Worm (Caenorhabditis elegans) whole organism, early embryonic: ENCODE data around the gene R07E5.15.
A peak's percentile ranks its signal among the peaks of the same experiment; 100 is the strongest.

ENCODE experiments used
- B0310.2 ChIP-seq: sonication (generic microtip); optimal IDR thresholded peaks from 2 replicates; lab custom pipeline; 2016; ENCODE audit warnings: mild to moderate bottlenecking, missing genetic modification characterization, missing compliant biosample characterization
- F13C5.2 ChIP-seq: sonication (generic microtip); optimal IDR thresholded peaks from 2 replicates; lab custom pipeline; 2017; ENCODE audit warnings: mild to moderate bottlenecking, missing genetic modification characterization, inconsistent platforms, missing compliant biosample characterization
- aly-1 ChIP-seq: sonication (generic microtip); optimal IDR thresholded peaks from 2 replicates; lab custom pipeline; 2016; ENCODE audit warnings: missing genetic modification characterization, missing compliant biosample characterization
- ama-1 ChIP-seq: fragments of 150-350 bp; optimal IDR thresholded peaks from 2 replicates; lab custom pipeline; 2014
- ceh-13 ChIP-seq: fragments of 200-800 bp; sonication (Bioruptor generic); optimal IDR thresholded peaks from 2 replicates; lab custom pipeline; 2018; ENCODE audit warnings: mild to moderate bottlenecking, missing genetic modification characterization, missing compliant biosample characterization
- ceh-36 ChIP-seq: sonication (generic microtip); optimal IDR thresholded peaks from 2 replicates; lab custom pipeline; 2016; ENCODE audit warnings: missing genetic modification characterization, inconsistent platforms, missing compliant biosample characterization
- ets-7 ChIP-seq: sonication (generic microtip); optimal IDR thresholded peaks from 2 replicates; lab custom pipeline; 2016; ENCODE audit warnings: missing genotype, missing genetic modification characterization, missing compliant biosample characterization
- flt-1 ChIP-seq: fragments of 200-800 bp; sonication (Bioruptor generic); IDR thresholded peaks from 2 replicates; pipeline ENCODE4 v1.3.6; 2022; ENCODE audit warnings: missing genetic modification characterization, missing compliant biosample characterization
- hmbx-1 ChIP-seq: sonication (generic microtip); optimal IDR thresholded peaks from 2 replicates; lab custom pipeline; 2016; ENCODE audit warnings: mild to moderate bottlenecking, missing genetic modification characterization, missing compliant biosample characterization
- hmg-4 ChIP-seq: fragments of 200-800 bp; sonication (Bioruptor generic); optimal IDR thresholded peaks from 2 replicates; lab custom pipeline; 2018; ENCODE audit warnings: mild to moderate bottlenecking, missing genetic modification characterization, missing compliant biosample characterization
- hnd-1 ChIP-seq: sonication (generic microtip); optimal IDR thresholded peaks from 2 replicates; lab custom pipeline; 2016; ENCODE audit warnings: missing genetic modification characterization, missing compliant biosample characterization
- pes-1 ChIP-seq: fragments of 200-800 bp; sonication (Bioruptor generic); IDR thresholded peaks from 2 replicates; pipeline ENCODE4 v1.3.6; 2022; ENCODE audit warnings: missing genetic modification reagents, missing genetic modification characterization, missing compliant biosample characterization
- scrt-1 ChIP-seq: fragments of 200-800 bp; sonication (Bioruptor generic); IDR thresholded peaks from 2 replicates; pipeline ENCODE4 v1.3.6; 2022; ENCODE audit warnings: missing genetic modification characterization, missing compliant biosample characterization
- sea-1 ChIP-seq: fragments of 200-800 bp; sonication (Bioruptor generic); conservative IDR thresholded peaks from 2 replicates; pipeline ENCODE4 v1.3.6; 2022; ENCODE audit warnings: missing genetic modification characterization, missing compliant biosample characterization
- tbx-11 ChIP-seq: fragments of 200-800 bp; sonication (Bioruptor generic); IDR thresholded peaks from 2 replicates; pipeline ENCODE4 v1.3.6; 2022; ENCODE audit warnings: missing genetic modification characterization, missing compliant biosample characterization
- tbx-37 ChIP-seq: fragments of 200-800 bp; sonication (Bioruptor generic); conservative IDR thresholded peaks from 2 replicates; pipeline ENCODE4 v1.3.6; 2022; ENCODE audit warnings: missing genetic modification reagents, missing genetic modification characterization, missing compliant biosample characterization
- tra-4 ChIP-seq: sonication (generic microtip); optimal IDR thresholded peaks from 2 replicates; lab custom pipeline; 2017; ENCODE audit warnings: missing genetic modification characterization, missing compliant biosample characterization

The R07E5.15 gene

ce11 chrIII:4426711-4427218 lies 25.5 kb downstream of the R07E5.15 start:
- TF ChIP-seq tbx-37 (GFP tag; lab: Robert Waterston, UW) (peak; percentile 87), scrt-1 (peak; percentile 92), hmbx-1 (tag; lab: Kevin White, UChicago) (peak; percentile 56), flt-1 (GFP tag; lab: Robert Waterston, UW) (peak; percentile 81), tbx-11 (peak; percentile 89), hmg-4 (peak; percentile 85), sea-1 (GFP tag; lab: Robert Waterston, UW) (peak; percentile 90), B0310.2 (tag; lab: Kevin White, UChicago) (peak; percentile 59), hnd-1 (tag; lab: Kevin White, UChicago) (peak; percentile 45), F13C5.2 (peak; percentile 54), aly-1 (tag; lab: Kevin White, UChicago) (peak; percentile 80), pes-1 (GFP tag; lab: Robert Waterston, UW) (peak; percentile 93), ets-7 (peak; percentile 10), tra-4 (tag; lab: Kevin White, UChicago) (peak; percentile 34), ceh-36 (tag; lab: Kevin White, UChicago) (peak; percentile 78), ceh-13 (GFP tag; lab: Kevin White, UChicago) (peak; percentile 42)

- TF ChIP-seq ceh-36 (tag; lab: Kevin White, UChicago) (peak; percentile 27), hmg-4 (peak; percentile 28), sea-1 (GFP tag; lab: Robert Waterston, UW) (0 out of 2 replicates have a peak, but pooled peaks have one; percentile 66), scrt-1 (peak; percentile 79), flt-1 (GFP tag; lab: Robert Waterston, UW) (peak; percentile 78), hmbx-1 (tag; lab: Kevin White, UChicago) (no peak), aly-1 (tag; lab: Kevin White, UChicago) (peak; percentile 48), hnd-1 (tag; lab: Kevin White, UChicago) (peak; percentile 27), tbx-37 (GFP tag; lab: Robert Waterston, UW) (peak; percentile 46; the same call in 1 of the 2 replicates), ceh-13 (GFP tag; lab: Kevin White, UChicago) (peak; percentile 15), tbx-11 (peak; percentile 75), ets-7 (no peak), ama-1 (lab: Kevin White, UChicago) (no peak)
Observed at ce11 chrIII:4428797-4429196, 27.6 kb downstream of the R07E5.15 start.

ce11 chrIII:4429402-4429801 lies 28.2 kb downstream of the R07E5.15 start, which contains the start of gene C28A5.6:
C28A5.6 (minus strand) TSS chrIII:4429502.
- TF ChIP-seq ceh-13 (GFP tag; lab: Kevin White, UChicago), result no peak
- TF ChIP-seq ama-1 (lab: Kevin White, UChicago), result no peak

ce11 chrIII:4434294-4434781 lies 33.1 kb downstream of the R07E5.15 start, which contains the start of gene C28A5.1:
C28A5.1 (minus strand) TSS chrIII:4434344.
- TF ChIP-seq tra-4 (tag; lab: Kevin White, UChicago), result no peak
- no peak for TF ChIP-seq flt-1 (GFP tag; lab: Robert Waterston, UW)
- no peak for TF ChIP-seq ceh-13 (GFP tag; lab: Kevin White, UChicago)
- TF ChIP-seq sea-1 (GFP tag; lab: Robert Waterston, UW), result no peak
- no peak for TF ChIP-seq pes-1 (GFP tag; lab: Robert Waterston, UW)
- no peak for TF ChIP-seq hmbx-1 (tag; lab: Kevin White, UChicago)
- no peak for TF ChIP-seq B0310.2 (tag; lab: Kevin White, UChicago)
- no peak for TF ChIP-seq hnd-1 (tag; lab: Kevin White, UChicago)
- no peak for TF ChIP-seq scrt-1

- TF ChIP-seq tbx-11, result no peak
- TF ChIP-seq ceh-36 (tag; lab: Kevin White, UChicago), result no peak
- TF ChIP-seq ets-7, result no peak
- no peak for TF ChIP-seq hmbx-1 (tag; lab: Kevin White, UChicago)
- no peak for TF ChIP-seq F13C5.2
- no peak for TF ChIP-seq scrt-1
- TF ChIP-seq flt-1 (GFP tag; lab: Robert Waterston, UW), result no peak
- TF ChIP-seq ama-1 (lab: Kevin White, UChicago), result no peak
Observed at ce11 chrIII:4435262-4435661, 34.0 kb downstream of the R07E5.15 start.

ce11 chrIII:4439493-4439983 lies 38.3 kb downstream of the R07E5.15 start, which contains the start of gene C28A5.2:
C28A5.2 (minus strand) TSS chrIII:4439543.
- no peak for TF ChIP-seq hmbx-1 (tag; lab: Kevin White, UChicago)
- no peak for TF ChIP-seq ceh-13 (GFP tag; lab: Kevin White, UChicago)
- TF ChIP-seq ceh-36 (tag; lab: Kevin White, UChicago), result no peak
- no peak for TF ChIP-seq B0310.2 (tag; lab: Kevin White, UChicago)
- TF ChIP-seq pes-1 (GFP tag; lab: Robert Waterston, UW), result no peak
- TF ChIP-seq tra-4 (tag; lab: Kevin White, UChicago), result no peak
- no peak for TF ChIP-seq tbx-11
- no peak for TF ChIP-seq tbx-37 (GFP tag; lab: Robert Waterston, UW)
- TF ChIP-seq hmg-4, result no peak
- TF ChIP-seq ets-7, result no peak

ce11 chrIII:4441781-4442180 lies 40.5 kb downstream of the R07E5.15 start, which contains the start of gene nex-3:
nex-3 (plus strand) TSS chrIII:4442081.
- TF ChIP-seq tbx-11, result no peak
- no peak for TF ChIP-seq hmbx-1 (tag; lab: Kevin White, UChicago)
- no peak for TF ChIP-seq tbx-37 (GFP tag; lab: Robert Waterston, UW)
- TF ChIP-seq sea-1 (GFP tag; lab: Robert Waterston, UW), result no peak
- no peak for TF ChIP-seq B0310.2 (tag; lab: Kevin White, UChicago)
- no peak for TF ChIP-seq scrt-1
- TF ChIP-seq ama-1 (lab: Kevin White, UChicago), result no peak
- TF ChIP-seq ceh-13 (GFP tag; lab: Kevin White, UChicago), result no peak
- no peak for TF ChIP-seq hmg-4
- no peak for TF ChIP-seq hnd-1 (tag; lab: Kevin White, UChicago)
- no peak for TF ChIP-seq pes-1 (GFP tag; lab: Robert Waterston, UW)
- TF ChIP-seq ets-7, result no peak
- no peak for TF ChIP-seq flt-1 (GFP tag; lab: Robert Waterston, UW)
- no peak for TF ChIP-seq aly-1 (tag; lab: Kevin White, UChicago)
- TF ChIP-seq ceh-36 (tag; lab: Kevin White, UChicago), result no peak
- no peak for TF ChIP-seq tra-4 (tag; lab: Kevin White, UChicago)
- TF ChIP-seq F13C5.2, result no peak
